Worm (Caenorhabditis elegans) whole organism, L3 larva: ENCODE data around the gene eif-2Balpha.

Source experiments
- R02D3.7 ChIP-seq: fragments of 150-350 bp; optimal IDR thresholded peaks from 2 replicates; lab custom pipeline; 2014; ENCODE audit warnings: missing biosample characterization, missing genetic modification characterization
- ZK546.5 ChIP-seq: sonication (generic microtip); optimal IDR thresholded peaks from 2 replicates; lab custom pipeline; 2017; ENCODE audit warnings: missing biosample characterization, missing genetic modification characterization
- aly-2 ChIP-seq: fragments of 150-350 bp; optimal IDR thresholded peaks from 2 replicates; lab custom pipeline; 2014; ENCODE audit warnings: missing biosample characterization, missing genetic modification characterization
- ama-1 ChIP-seq: fragments of 150-350 bp; optimal IDR thresholded peaks from 2 replicates; lab custom pipeline; 2018
- ceh-16 ChIP-seq: sonication (generic microtip); optimal IDR thresholded peaks from 2 replicates; lab custom pipeline; 2017; ENCODE audit warnings: missing biosample characterization, missing genetic modification characterization
- ceh-28 ChIP-seq: fragments of 150-350 bp; optimal IDR thresholded peaks from 2 replicates; lab custom pipeline; 2014; ENCODE audit warnings: missing biosample characterization, missing genetic modification reagents, missing genetic modification characterization
- ceh-82 ChIP-seq: fragments of 150-350 bp; optimal IDR thresholded peaks from 2 replicates; lab custom pipeline; 2014; ENCODE audit warnings: missing biosample characterization, missing genetic modification characterization
- ceh-9 ChIP-seq: sonication (generic microtip); optimal IDR thresholded peaks from 2 replicates; lab custom pipeline; 2018; ENCODE audit warnings: missing biosample characterization, missing genetic modification characterization
- daf-12 ChIP-seq: fragments of 150-350 bp; optimal IDR thresholded peaks from 2 replicates; lab custom pipeline; 2014; ENCODE audit warnings: missing biosample characterization, missing genetic modification reagents, missing genetic modification characterization
- egl-27 ChIP-seq: sonication (generic microtip); optimal IDR thresholded peaks from 4 replicates; lab custom pipeline; 2017; ENCODE audit warnings: missing biosample characterization, missing genetic modification reagents, missing genetic modification characterization
- egl-5 ChIP-seq: fragments of 150-350 bp; optimal IDR thresholded peaks from 2 replicates; lab custom pipeline; 2017; ENCODE audit warnings: missing biosample characterization, missing genetic modification reagents, missing genetic modification characterization, inconsistent platforms
- elt-1 ChIP-seq: fragments of 150-350 bp; optimal IDR thresholded peaks from 2 replicates; lab custom pipeline; 2014; ENCODE audit warnings: missing biosample characterization, missing genetic modification characterization
- elt-2 ChIP-seq: sonication (generic microtip); optimal IDR thresholded peaks from 2 replicates; lab custom pipeline; 2016; ENCODE audit warnings: missing genetic modification reagents, mild to moderate bottlenecking, missing genetic modification characterization, missing compliant biosample characterization
- elt-3 ChIP-seq, 3 experiments: fragments of 150-350 bp in 1 of 3; sonication (generic microtip) in 2 of 3; optimal IDR thresholded peaks; 2 replicates in 2 of 3; 4 replicates in 1 of 3; lab custom pipeline; 2014 to 2017; ENCODE audit warnings: missing biosample characterization in 3 of 3, missing genetic modification characterization in 3 of 3
- eor-1 ChIP-seq, 2 experiments: fragments of 150-350 bp; optimal IDR thresholded peaks; 2 replicates each; lab custom pipeline; 2014 to 2018; ENCODE audit warnings: missing biosample characterization in 2 of 2, missing genetic modification characterization in 2 of 2
- fkh-10 ChIP-seq: sonication (generic microtip); optimal IDR thresholded peaks from 2 replicates; lab custom pipeline; 2017; ENCODE audit warnings: missing biosample characterization, missing genetic modification reagents, missing genetic modification characterization
- fkh-2 ChIP-seq: fragments of 150-350 bp; optimal IDR thresholded peaks from 2 replicates; lab custom pipeline; 2014; ENCODE audit warnings: missing biosample characterization, missing genetic modification reagents, missing genetic modification characterization
- fos-1 ChIP-seq: fragments of 150-350 bp; optimal IDR thresholded peaks from 2 replicates; lab custom pipeline; 2014; ENCODE audit warnings: missing biosample characterization, missing genetic modification characterization
- hmg-11 ChIP-seq: sonication (generic microtip); optimal IDR thresholded peaks from 2 replicates; lab custom pipeline; 2016; ENCODE audit warnings: missing genetic modification characterization, missing compliant biosample characterization
- jun-1 ChIP-seq: fragments of 150-350 bp; optimal IDR thresholded peaks from 2 replicates; lab custom pipeline; 2014; ENCODE audit warnings: missing biosample characterization, missing genetic modification reagents, missing genetic modification characterization
- lin-15B ChIP-seq: fragments of 150-350 bp; optimal IDR thresholded peaks from 2 replicates; lab custom pipeline; 2014; ENCODE audit warnings: missing biosample characterization, missing genetic modification characterization
- lin-39 ChIP-seq: fragments of 150-350 bp; optimal IDR thresholded peaks from 2 replicates; lab custom pipeline; 2018; ENCODE audit warnings: missing biosample characterization, missing genetic modification reagents, missing genetic modification characterization
- lsy-12 ChIP-seq: sonication (generic microtip); optimal IDR thresholded peaks from 2 replicates; lab custom pipeline; 2016; ENCODE audit warnings: mild to moderate bottlenecking, missing genetic modification characterization, missing compliant biosample characterization
- mdl-1 ChIP-seq: fragments of 150-350 bp; optimal IDR thresholded peaks from 2 replicates; lab custom pipeline; 2014; ENCODE audit warnings: missing biosample characterization, missing genetic modification characterization
- mml-1 ChIP-seq: fragments of 150-350 bp; sonication (generic microtip); optimal IDR thresholded peaks from 3 replicates; lab custom pipeline; 2014; ENCODE audit warnings: missing biosample characterization, missing genetic modification characterization
- nfya-1 ChIP-seq: sonication (generic microtip); optimal IDR thresholded peaks from 2 replicates; lab custom pipeline; 2017; ENCODE audit warnings: missing genetic modification characterization, mild to moderate bottlenecking, missing compliant biosample characterization, antibody characterized with exemption, moderate library complexity; ENCODE audit not compliant: insufficient read depth
- nhr-11 ChIP-seq: fragments of 150-350 bp; optimal IDR thresholded peaks from 2 replicates; lab custom pipeline; 2014; ENCODE audit warnings: missing biosample characterization, missing genetic modification characterization
- nhr-12 ChIP-seq: fragments of 150-350 bp; optimal IDR thresholded peaks from 2 replicates; lab custom pipeline; 2014; ENCODE audit warnings: missing biosample characterization, missing genetic modification characterization
- nhr-23 ChIP-seq: fragments of 150-350 bp; optimal IDR thresholded peaks from 2 replicates; lab custom pipeline; 2014; ENCODE audit warnings: missing biosample characterization, missing genetic modification reagents, missing genetic modification characterization
- nhr-237 ChIP-seq: fragments of 150-350 bp; optimal IDR thresholded peaks from 2 replicates; lab custom pipeline; 2014; ENCODE audit warnings: missing biosample characterization, missing genetic modification characterization
- nhr-25 ChIP-seq: sonication (generic microtip); optimal IDR thresholded peaks from 2 replicates; lab custom pipeline; 2017; ENCODE audit warnings: missing biosample characterization, missing genetic modification characterization
- nhr-28 ChIP-seq: fragments of 150-350 bp; optimal IDR thresholded peaks from 2 replicates; lab custom pipeline; 2014; ENCODE audit warnings: missing biosample characterization, missing genetic modification characterization
- nhr-43 ChIP-seq: sonication (generic microtip); optimal IDR thresholded peaks from 2 replicates; lab custom pipeline; 2016; ENCODE audit warnings: mild to moderate bottlenecking, missing genetic modification characterization, missing compliant biosample characterization; ENCODE audit not compliant: poor library complexity, severe bottlenecking
- nhr-67 ChIP-seq: fragments of 150-350 bp; optimal IDR thresholded peaks from 2 replicates; lab custom pipeline; 2014; ENCODE audit warnings: missing biosample characterization, missing genetic modification characterization
- nhr-76 ChIP-seq: fragments of 150-350 bp; sonication (generic microtip); optimal IDR thresholded peaks from 5 replicates; lab custom pipeline; 2014; ENCODE audit warnings: missing biosample characterization, missing genetic modification characterization
- nhr-77 ChIP-seq: fragments of 150-350 bp; optimal IDR thresholded peaks from 2 replicates; lab custom pipeline; 2014; ENCODE audit warnings: missing biosample characterization, missing genetic modification characterization
- pha-4 ChIP-seq: fragments of 150-350 bp; optimal IDR thresholded peaks from 2 replicates; lab custom pipeline; 2014; ENCODE audit warnings: missing biosample characterization, missing genetic modification reagents, missing genetic modification characterization
- pqm-1 ChIP-seq: fragments of 150-350 bp; optimal IDR thresholded peaks from 2 replicates; lab custom pipeline; 2017; ENCODE audit warnings: missing biosample characterization, missing genetic modification characterization, inconsistent platforms
- sea-2 ChIP-seq: fragments of 150-350 bp; sonication (generic microtip); optimal IDR thresholded peaks from 4 replicates; lab custom pipeline; 2014; ENCODE audit warnings: missing biosample characterization, missing genetic modification reagents, missing genetic modification characterization
- skn-1 ChIP-seq: fragments of 150-350 bp; optimal IDR thresholded peaks from 2 replicates; lab custom pipeline; 2014; ENCODE audit warnings: missing biosample characterization, missing genetic modification characterization
- snpc-4 ChIP-seq: fragments of 150-350 bp; optimal IDR thresholded peaks from 2 replicates; lab custom pipeline; 2014; ENCODE audit warnings: missing biosample characterization, missing genetic modification characterization
- tbx-2 ChIP-seq: sonication (generic microtip); optimal IDR thresholded peaks from 2 replicates; lab custom pipeline; 2016; ENCODE audit warnings: mild to moderate bottlenecking, missing genetic modification characterization, missing compliant biosample characterization
- unc-39 ChIP-seq: sonication (generic microtip); optimal IDR thresholded peaks from 4 replicates; lab custom pipeline; 2017; ENCODE audit warnings: missing biosample characterization, missing genetic modification characterization
- unc-62 ChIP-seq: fragments of 150-350 bp; sonication (generic microtip); optimal IDR thresholded peaks from 4 replicates; lab custom pipeline; 2014; ENCODE audit warnings: missing biosample characterization, missing genetic modification reagents, missing genetic modification characterization
- zag-1 ChIP-seq: fragments of 150-350 bp; optimal IDR thresholded peaks from 2 replicates; lab custom pipeline; 2014; ENCODE audit warnings: missing biosample characterization, missing genetic modification characterization
- ztf-11 ChIP-seq: fragments of 150-350 bp; optimal IDR thresholded peaks from 2 replicates; lab custom pipeline; 2014; ENCODE audit warnings: missing biosample characterization, missing genetic modification characterization
- ztf-4 ChIP-seq: fragments of 150-350 bp; optimal IDR thresholded peaks from 2 replicates; lab custom pipeline; 2014; ENCODE audit warnings: missing biosample characterization, missing genetic modification characterization

Gene eif-2Balpha

DNA sequence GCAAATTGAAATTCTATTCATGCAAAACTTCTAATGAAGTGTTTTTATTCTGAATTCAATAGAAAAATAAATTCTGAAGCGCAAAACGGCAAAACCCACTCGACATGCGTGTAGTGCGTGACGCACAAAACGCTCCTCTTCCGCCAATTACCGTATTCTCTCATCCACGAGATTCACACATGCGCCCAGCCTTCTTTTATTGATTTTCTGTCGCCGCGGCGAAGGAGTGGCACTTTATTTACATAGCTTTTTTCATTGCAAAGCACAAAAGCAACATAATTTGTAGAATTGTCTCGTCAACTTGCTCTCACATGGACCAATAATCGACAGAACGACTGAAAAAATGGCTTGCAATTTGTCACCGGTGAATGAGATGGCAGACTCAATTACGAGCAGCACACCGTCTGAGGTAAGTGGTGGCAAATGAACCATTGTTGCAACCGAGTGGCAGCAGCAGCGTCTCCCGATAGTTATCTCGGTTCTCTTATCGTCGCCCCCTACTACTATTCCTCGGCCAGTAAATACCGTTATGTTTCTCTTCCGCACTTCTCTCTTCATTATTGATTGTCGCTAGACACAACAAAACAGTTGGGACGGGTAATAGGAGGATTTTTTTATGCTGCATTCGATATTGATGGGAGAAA is 3.2 kb downstream of the eif-2Balpha start, which contains the start of gene unc-16:
Gene unc-16 (plus strand): TSS at position 243 of the 644 bp plus-strand sequence.
- TF ChIP-seq nhr-67 (tag; lab: Kevin White, UChicago) (no peak), tbx-2 (tag; lab: Kevin White, UChicago) (peak; percentile 82), ztf-4 (tag; lab: Kevin White, UChicago) (no peak), ceh-28 (peak; percentile 90), pqm-1 (peak; percentile 23), unc-39 (tag; lab: Kevin White, UChicago) (no peak), fos-1 (no peak), fkh-10 (peak; percentile 44), unc-62 (GFP tag; lab: Kevin White, UChicago) (peak; percentile 70), ceh-9 (tag; lab: Kevin White, UChicago) (no peak), R02D3.7 (tag; lab: Kevin White, UChicago) (peak; percentile 70), nhr-11 (tag; lab: Kevin White, UChicago) (no peak), elt-1 (tag; lab: Kevin White, UChicago) (no peak), egl-5 (tag; lab: Kevin White, UChicago) (peak; percentile 88), nhr-12 (tag; lab: Kevin White, UChicago) (no peak), ceh-16 (no peak), nhr-25 (peak; percentile 56), mdl-1 (tag; lab: Kevin White, UChicago) (peak; percentile 87), ceh-82 (tag; lab: Kevin White, UChicago) (peak; percentile 19), nhr-43 (tag; lab: Kevin White, UChicago) (peak; percentile 57), nhr-28 (tag; lab: Kevin White, UChicago) (no peak), skn-1 (peak; percentile 46), nfya-1 (peak; percentile 96), zag-1 (tag; lab: Kevin White, UChicago) (no peak), nhr-76 (tag; lab: Kevin White, UChicago) (no peak), nhr-77 (no peak), elt-3 (tag; optimal IDR thresholded peaks at IDR 0.05; lab: Kevin White, UChicago) (no peak), mml-1 (peak; percentile 87), jun-1 (peak; percentile 27), lin-39 (tag; lab: Kevin White, UChicago) (peak; percentile 85), pha-4 (tag; lab: Kevin White, UChicago) (peak; percentile 97), snpc-4 (peak; percentile 90), eor-1 (tag; optimal IDR thresholded peaks at IDR 0.05; lab: Kevin White, UChicago) (peak in 1 of 2 experiments; percentile 13), nhr-23 (tag; lab: Kevin White, UChicago) (peak; percentile 63), ama-1 (lab: Kevin White, UChicago) (peak; percentile 58), fkh-2 (tag; lab: Kevin White, UChicago) (no peak), lsy-12 (peak; percentile 85), elt-2 (tag; lab: Kevin White, UChicago) (peak; percentile 72), aly-2 (no peak), hmg-11 (tag; lab: Kevin White, UChicago) (peak; percentile 90), lin-15B (tag; lab: Kevin White, UChicago) (peak; percentile 89), ztf-11 (tag; lab: Kevin White, UChicago) (no peak), nhr-237 (no peak), egl-27 (tag; lab: Kevin White, UChicago) (no peak), daf-12 (tag; lab: Kevin White, UChicago) (no peak), sea-2 (GFP tag; lab: Kevin White, UChicago) (peak; percentile 73), ZK546.5 (tag; lab: Kevin White, UChicago) (no peak)
